Fruit fly (Drosophila melanogaster) whole organism, embryonic: Measurements from ENCODE around the gene CG10195.

Experiments used
- Adf1 ChIP-seq: fragments of 200-800 bp; sonication (Bioruptor generic); IDR thresholded peaks from 2 replicates; pipeline ENCODE4 v1.3.6; 2022; ENCODE audit warnings: missing biosample characterization, missing genetic modification characterization
- Aef1 ChIP-seq: fragments of 200-800 bp; sonication (Bioruptor generic); IDR thresholded peaks from 3 replicates; pipeline ENCODE4 v1.3.6; 2022; ENCODE audit warnings: missing biosample characterization, missing genetic modification characterization
- Awh ChIP-seq: fragments of 200-800 bp; sonication (Bioruptor generic); IDR thresholded peaks from 2 replicates; pipeline ENCODE4, ENCODE4 v1.3.6; 2022; ENCODE audit warnings: missing biosample characterization, missing genetic modification characterization
- B-H1 ChIP-seq: fragments of 200-800 bp; sonication (Bioruptor generic); IDR thresholded peaks from 3 replicates; pipeline ENCODE4 v1.3.6; 2022; ENCODE audit warnings: missing biosample characterization, missing genetic modification characterization
- B-H2 ChIP-seq: fragments of 200-800 bp; sonication (Bioruptor generic); optimal IDR thresholded peaks from 2 replicates; lab custom pipeline; 2018; ENCODE audit warnings: missing biosample characterization, mild to moderate bottlenecking, missing genetic modification characterization
- Bdp1 ChIP-seq: fragments of 200-800 bp; sonication (Bioruptor generic); optimal IDR thresholded peaks from 3 replicates; lab custom pipeline; 2016; ENCODE audit warnings: missing biosample characterization, missing genetic modification characterization
- Bteb2 ChIP-seq: fragments of 200-800 bp; sonication (Bioruptor generic); optimal IDR thresholded peaks from 2 replicates; lab custom pipeline; 2016; ENCODE audit warnings: missing biosample characterization, missing genetic modification characterization
- CG10209 ChIP-seq: fragments of 200-800 bp; sonication (Bioruptor generic); optimal IDR thresholded peaks from 3 replicates; lab custom pipeline; 2017; ENCODE audit warnings: missing biosample characterization, mild to moderate bottlenecking, missing genetic modification characterization, missing genetic modification reagents
- CG12659 ChIP-seq: fragments of 200-800 bp; sonication (Bioruptor generic); optimal IDR thresholded peaks from 3 replicates; lab custom pipeline; 2017; ENCODE audit warnings: mild to moderate bottlenecking, missing biosample characterization, missing genetic modification reagents, missing genetic modification characterization
- CG15601 ChIP-seq: fragments of 200-800 bp; sonication (Bioruptor generic); optimal IDR thresholded peaks from 3 replicates; lab custom pipeline; 2019; ENCODE audit warnings: missing biosample characterization, mild to moderate bottlenecking, missing genetic modification characterization, moderate library complexity
- CG16779 ChIP-seq: fragments of 200-800 bp; sonication (Bioruptor generic); IDR thresholded peaks from 2 replicates; pipeline ENCODE4 v1.3.6; 2022; ENCODE audit warnings: missing biosample characterization, missing genetic modification characterization
- CG16815 ChIP-seq: fragments of 200-800 bp; sonication (Bioruptor generic); optimal IDR thresholded peaks from 3 replicates; lab custom pipeline; 2017; ENCODE audit warnings: missing biosample characterization, mild to moderate bottlenecking, missing genetic modification characterization
- CG18011 ChIP-seq: fragments of 200-800 bp; sonication (Bioruptor generic); optimal IDR thresholded peaks from 2 replicates; lab custom pipeline; 2017; ENCODE audit warnings: missing biosample characterization, missing genetic modification characterization, mild to moderate bottlenecking, moderate library complexity, missing genotype
- CG30431 ChIP-seq: fragments of 200-800 bp; sonication (Bioruptor generic); optimal IDR thresholded peaks from 2 replicates; lab custom pipeline; 2017; ENCODE audit warnings: missing biosample characterization, missing genetic modification characterization
- CG3281 ChIP-seq: fragments of 200-800 bp; sonication (Bioruptor generic); optimal IDR thresholded peaks from 3 replicates; lab custom pipeline; 2017; ENCODE audit warnings: missing biosample characterization, mild to moderate bottlenecking, missing genetic modification characterization
- CG33213 ChIP-seq: fragments of 200-800 bp; sonication (Bioruptor generic); optimal IDR thresholded peaks from 3 replicates; lab custom pipeline; 2016; ENCODE audit warnings: missing biosample characterization, missing genetic modification characterization
- CG42726 ChIP-seq: fragments of 200-800 bp; sonication (Bioruptor generic); IDR thresholded peaks from 2 replicates; pipeline ENCODE4 v1.3.6; 2022; ENCODE audit warnings: missing biosample characterization, missing genetic modification characterization; ENCODE audit not compliant: partially characterized antibody
- CG4820 ChIP-seq: fragments of 200-800 bp; sonication (Bioruptor generic); optimal IDR thresholded peaks from 3 replicates; lab custom pipeline; 2016; ENCODE audit warnings: missing biosample characterization, missing genetic modification characterization
- CG6254 ChIP-seq: fragments of 200-800 bp; sonication (Bioruptor generic); optimal IDR thresholded peaks from 3 replicates; lab custom pipeline; 2017; ENCODE audit warnings: mild to moderate bottlenecking, missing biosample characterization, missing genetic modification reagents, missing genetic modification characterization
- CG7963 ChIP-seq: fragments of 200-800 bp; sonication (Bioruptor generic); IDR thresholded peaks from 3 replicates; pipeline ENCODE4 v1.3.6; 2022; ENCODE audit warnings: missing biosample characterization, missing genetic modification characterization; ENCODE audit not compliant: partially characterized antibody
- CG8290 ChIP-seq, 3 experiments: fragments of 200-800 bp; sonication (Bioruptor generic); optimal IDR thresholded peaks; 2 replicates each; lab custom pipeline; 2016 to 2019; ENCODE audit warnings: missing biosample characterization in 3 of 3, missing genetic modification characterization in 3 of 3, mild to moderate bottlenecking in 2 of 3, moderate library complexity in 1 of 3
- Camta ChIP-seq: fragments of 200-800 bp; sonication (Bioruptor generic); optimal IDR thresholded peaks from 2 replicates; lab custom pipeline; 2016; ENCODE audit warnings: missing biosample characterization, missing genetic modification characterization
- CkIIα-i1 ChIP-seq: fragments of 200-800 bp; sonication (Bioruptor generic); IDR thresholded peaks from 2 replicates; pipeline ENCODE4 v1.3.6; 2022; ENCODE audit warnings: missing biosample characterization, missing genetic modification characterization
- E2f2 ChIP-seq: fragments of 200-800 bp; sonication (Bioruptor generic); IDR thresholded peaks from 2 replicates; pipeline ENCODE4 v1.3.6; 2022; ENCODE audit warnings: missing biosample characterization, missing genetic modification characterization
- Ets65A ChIP-seq: fragments of 200-800 bp; sonication (Bioruptor generic); peaks from one replicate; lab custom pipeline; 2016; ENCODE audit warnings: missing biosample characterization, missing genetic modification characterization
- H2.0 ChIP-seq: fragments of 200-800 bp; sonication (Bioruptor generic); IDR thresholded peaks from 2 replicates; pipeline ENCODE4 v1.3.6; 2022; ENCODE audit warnings: missing biosample characterization, missing genetic modification characterization
- HLH4C ChIP-seq: fragments of 200-800 bp; sonication (Bioruptor generic); IDR thresholded peaks from 3 replicates; pipeline ENCODE4 v1.3.6; 2022; ENCODE audit warnings: missing biosample characterization, missing genetic modification characterization; ENCODE audit not compliant: partially characterized antibody
- HmgZ ChIP-seq: fragments of 200-800 bp; sonication (Bioruptor generic); optimal IDR thresholded peaks from 2 replicates; lab custom pipeline; 2018; ENCODE audit warnings: missing biosample characterization, mild to moderate bottlenecking, missing genetic modification characterization
- Mes4 ChIP-seq: fragments of 200-800 bp; sonication (Bioruptor generic); optimal IDR thresholded peaks from 2 replicates; lab custom pipeline; 2016; ENCODE audit warnings: missing biosample characterization, missing genetic modification characterization
- amos ChIP-seq: fragments of 200-800 bp; sonication (Bioruptor generic); IDR thresholded peaks from 2 replicates; pipeline ENCODE4 v1.3.6; 2022; ENCODE audit warnings: missing biosample characterization, missing genetic modification characterization; ENCODE audit not compliant: partially characterized antibody
- caup ChIP-seq: fragments of 200-800 bp; sonication (Bioruptor generic); optimal IDR thresholded peaks from 3 replicates; lab custom pipeline; 2017; ENCODE audit warnings: missing biosample characterization, mild to moderate bottlenecking, missing genetic modification characterization, moderate library complexity; ENCODE audit not compliant: severe bottlenecking
- fu2 ChIP-seq: fragments of 200-800 bp; sonication (Bioruptor generic); optimal IDR thresholded peaks from 2 replicates; lab custom pipeline; 2016; ENCODE audit warnings: missing biosample characterization, missing genetic modification characterization
- gcm ChIP-seq: fragments of 200-800 bp; sonication (Bioruptor generic); optimal IDR thresholded peaks from 2 replicates; lab custom pipeline; 2019; ENCODE audit warnings: missing biosample characterization, mild to moderate bottlenecking, missing genetic modification characterization, moderate library complexity
- grau ChIP-seq: fragments of 200-800 bp; optimal IDR thresholded peaks from 3 replicates; lab custom pipeline; 2019; ENCODE audit warnings: missing biosample characterization, mild to moderate bottlenecking, missing genetic modification characterization, moderate library complexity
- grn ChIP-seq: fragments of 200-800 bp; sonication (Bioruptor generic); optimal IDR thresholded peaks from 3 replicates; lab custom pipeline; 2017; ENCODE audit warnings: missing biosample characterization, missing genetic modification characterization
- gro ChIP-seq: fragments of 200-800 bp; sonication (Bioruptor generic); optimal IDR thresholded peaks from 2 replicates; lab custom pipeline; 2016; ENCODE audit warnings: missing biosample characterization, missing genetic modification characterization
- gt ChIP-seq: fragments of 200-800 bp; sonication (Bioruptor generic); IDR thresholded peaks from 2 replicates; pipeline ENCODE4 v1.3.6; 2022; ENCODE audit warnings: missing biosample characterization, missing genetic modification characterization
- h ChIP-seq: fragments of >200 bp; optimal IDR thresholded peaks from 2 replicates; lab custom pipeline; 2017
- knrl ChIP-seq: fragments of 200-800 bp; sonication (Bioruptor generic); IDR thresholded peaks from 3 replicates; pipeline ENCODE4 v1.3.6; 2022; ENCODE audit warnings: missing biosample characterization, missing genetic modification characterization; ENCODE audit not compliant: partially characterized antibody
- lilli ChIP-seq: fragments of 200-800 bp; sonication (Bioruptor generic); optimal IDR thresholded peaks from 3 replicates; lab custom pipeline; 2016; ENCODE audit warnings: missing biosample characterization, missing genetic modification characterization
- lov ChIP-seq, 2 experiments: fragments of 200-800 bp in 1 of 2; fragments of >200 bp in 1 of 2; sonication (Bioruptor generic) in 1 of 2; IDR thresholded peaks in 1 of 2; optimal IDR thresholded peaks in 1 of 2; 2 replicates in 1 of 2; 3 replicates in 1 of 2; pipeline versions ENCODE4 v1.3.6 to Lab custom; 2017 to 2022; ENCODE audit warnings: missing biosample characterization in 1 of 2, missing genetic modification characterization in 1 of 2
- luna ChIP-seq: fragments of 200-800 bp; sonication (Bioruptor generic); optimal IDR thresholded peaks from 2 replicates; lab custom pipeline; 2016; ENCODE audit warnings: missing biosample characterization, missing genetic modification characterization
- phol ChIP-seq: fragments of 200-800 bp; sonication (Bioruptor generic); optimal IDR thresholded peaks from 3 replicates; lab custom pipeline; 2018; ENCODE audit warnings: missing biosample characterization, mild to moderate bottlenecking, missing genetic modification characterization, moderate library complexity
- sc ChIP-seq, 3 experiments: fragments of >200 bp in 2 of 3; fragments of 200-800 bp in 1 of 3; sonication (Bioruptor generic) in 1 of 3; optimal IDR thresholded peaks; 2 replicates in 2 of 3; 3 replicates in 1 of 3; lab custom pipeline; 2017; ENCODE audit warnings: mild to moderate bottlenecking in 1 of 3, missing biosample characterization in 1 of 3, missing genetic modification characterization in 1 of 3, missing genetic modification reagents in 1 of 3
- slp2 ChIP-seq: fragments of 200-800 bp; sonication (Bioruptor generic); optimal IDR thresholded peaks from 2 replicates; lab custom pipeline; 2016; ENCODE audit warnings: missing biosample characterization, missing genetic modification characterization
- tin ChIP-seq: fragments of 200-800 bp; sonication (Bioruptor generic); optimal IDR thresholded peaks from 3 replicates; lab custom pipeline; 2016; ENCODE audit warnings: missing biosample characterization, missing genetic modification characterization
- toy ChIP-seq: fragments of 200-800 bp; sonication (Bioruptor generic); IDR thresholded peaks from 2 replicates; pipeline ENCODE4 v1.3.6; 2022; ENCODE audit warnings: missing biosample characterization, missing genetic modification characterization
- ttk ChIP-seq: fragments of 200-800 bp; sonication (Bioruptor generic); IDR thresholded peaks from 2 replicates; pipeline ENCODE4 v2.1.2; 2022; ENCODE audit warnings: missing biosample characterization, missing genetic modification characterization

CG10195 gene

dm6 chr2L:19492934-19493686 lies 8.6 kb upstream of the CG10195 start, which contains the start of the genes swm and Ctu2 (continued):
- no peak for TF ChIP-seq Mes4 (GFP tag; lab: Kevin White, UChicago)
- no peak for TF ChIP-seq Awh (GFP tag; lab: Robert Waterston, UW)
- TF ChIP-seq CG7963: peak; percentile 36; the same call in 1 of the 3 replicates
- TF ChIP-seq Bdp1: no peak
- no peak for TF ChIP-seq sc (optimal IDR thresholded peaks at IDR 0.05; lab: Kevin White, UChicago)
- TF ChIP-seq sc (GFP tag; optimal IDR thresholded peaks at IDR 0.05; lab: Kevin White, UChicago): no peak
- peak; percentile 67 for TF ChIP-seq HLH4C (GFP tag; lab: Robert Waterston, UW)
- peak; percentile 51 for TF ChIP-seq Aef1
- no peak for TF ChIP-seq CkIIα-i1 (GFP tag; lab: Robert Waterston, UW)
- no peak for TF ChIP-seq CG16779 (GFP tag; lab: Robert Waterston, UW)
- no peak for TF ChIP-seq Adf1 (GFP tag; lab: Robert Waterston, UW)
- no peak for TF ChIP-seq luna (GFP tag; lab: Kevin White, UChicago)
- TF ChIP-seq Ets65A (GFP tag; lab: Kevin White, UChicago): no peak
- no peak for TF ChIP-seq gro (GFP tag; lab: Kevin White, UChicago)
- peak; percentile 73 for TF ChIP-seq CG3281 (GFP tag; lab: Kevin White, UChicago)
- peak; percentile 82 for TF ChIP-seq CG12659 (GFP tag; lab: Kevin White, UChicago)
- TF ChIP-seq gt: no peak
- peak; percentile 22 for TF ChIP-seq HmgZ
- TF ChIP-seq CG4820 (GFP tag; lab: Kevin White, UChicago): peak; percentile 38
- TF ChIP-seq caup (GFP tag; lab: Kevin White, UChicago): no peak
- peak; percentile 28 for TF ChIP-seq lilli
- peak; percentile 83 for TF ChIP-seq grau (tag; lab: Kevin White, UChicago)
- no peak for TF ChIP-seq CG33213
- TF ChIP-seq H2.0 (GFP tag; lab: Robert Waterston, UW): 0 out of 2 replicates have a peak, but pooled peaks have one; percentile 27
- TF ChIP-seq grn (GFP tag; lab: Kevin White, UChicago): no peak
- no peak for TF ChIP-seq CG10209 (GFP tag; lab: Kevin White, UChicago)
- no peak for TF ChIP-seq Camta (GFP tag; lab: Kevin White, UChicago)
- no peak for TF ChIP-seq Bteb2
- peak; percentile 22; the same call in 2 of the 3 replicates for TF ChIP-seq B-H1
- peak; percentile 56 for TF ChIP-seq CG16815
- TF ChIP-seq fu2 (GFP tag; lab: Kevin White, UChicago): no peak
- peak; percentile 21 for TF ChIP-seq CG18011 (GFP tag; lab: Kevin White, UChicago)
- TF ChIP-seq ttk: no peak
- TF ChIP-seq lov (optimal IDR thresholded peaks at IDR 0.05; lab: Kevin White, UChicago): no peak
- TF ChIP-seq lov (GFP tag; IDR thresholded peaks at IDR 0.05; lab: Robert Waterston, UW): no peak
- peak; percentile 79 for TF ChIP-seq phol
- TF ChIP-seq B-H2 (GFP tag; lab: Kevin White, UChicago): peak; percentile 88
- peak; percentile 64 for TF ChIP-seq CG15601 (tag; lab: Kevin White, UChicago)
- peak; percentile 34 for TF ChIP-seq CG8290 (GFP tag; optimal IDR thresholded peaks at IDR 0.05; lab: Kevin White, UChicago)
- TF ChIP-seq CG8290 (tag; optimal IDR thresholded peaks at IDR 0.05; lab: Kevin White, UChicago): peak in 1 of 2 experiments; percentile 29
- TF ChIP-seq slp2: no peak
- peak; percentile 69; the same call in 2 of the 3 replicates for TF ChIP-seq knrl
- no peak for TF ChIP-seq gcm
- TF ChIP-seq amos (GFP tag; lab: Robert Waterston, UW): peak; percentile 67
- no peak for TF ChIP-seq CG30431 (GFP tag; lab: Kevin White, UChicago)
- TF ChIP-seq tin (GFP tag; lab: Kevin White, UChicago): peak; percentile 61
- 0 out of 2 replicates have a peak, but pooled peaks have one; percentile 11 for TF ChIP-seq CG42726 (GFP tag; lab: Robert Waterston, UW)
- no peak for TF ChIP-seq toy
- TF ChIP-seq CG6254 (GFP tag; lab: Kevin White, UChicago): no peak
- TF ChIP-seq E2f2: 0 out of 2 replicates have a peak, but pooled peaks have one; percentile 33
- no peak for TF ChIP-seq h
